Worm (Caenorhabditis elegans) whole organism, young adult: ENCODE results near the gene taf-13.
A peak's percentile ranks its signal among the peaks of the same experiment; 100 is the strongest.

Experiments
- B0261.1 ChIP-seq: sonication (generic microtip); optimal IDR thresholded peaks from 2 replicates; lab custom pipeline; 2016; ENCODE audit warnings: mild to moderate bottlenecking, missing genetic modification characterization, moderate library complexity, missing compliant biosample characterization
- B0336.3 ChIP-seq: fragments of 200-800 bp; sonication (Bioruptor generic); IDR thresholded peaks from 2 replicates; pipeline ENCODE4 v1.3.6; 2022; ENCODE audit warnings: missing genetic modification characterization, missing compliant biosample characterization
- Y56A3A.18 ChIP-seq: fragments of 200-800 bp; sonication (Bioruptor generic); IDR thresholded peaks from 2 replicates; pipeline ENCODE4 v1.3.6; 2022; ENCODE audit warnings: missing genetic modification reagents, missing genetic modification characterization, missing compliant biosample characterization
- atf-7 ChIP-seq: sonication (generic microtip); optimal IDR thresholded peaks from 2 replicates; lab custom pipeline; 2017; ENCODE audit warnings: mild to moderate bottlenecking, missing genetic modification characterization, missing compliant biosample characterization
- athp-1 ChIP-seq: sonication (generic microtip); optimal IDR thresholded peaks from 2 replicates; lab custom pipeline; 2017; ENCODE audit warnings: mild to moderate bottlenecking, missing genetic modification characterization, missing compliant biosample characterization
- attf-6 ChIP-seq: fragments of 200-800 bp; sonication (Bioruptor generic); IDR thresholded peaks from 2 replicates; pipeline ENCODE4 v1.3.6; 2022; ENCODE audit warnings: missing genetic modification reagents, missing genetic modification characterization, missing compliant biosample characterization
- cebp-2 ChIP-seq: fragments of 200-800 bp; sonication (Bioruptor generic); IDR thresholded peaks from 2 replicates; pipeline ENCODE4 v1.3.6; 2022; ENCODE audit warnings: missing genetic modification characterization, missing compliant biosample characterization
- ceh-40 ChIP-seq: fragments of 200-800 bp; sonication (Bioruptor generic); IDR thresholded peaks from 2 replicates; pipeline ENCODE4 v1.3.6; 2022; ENCODE audit warnings: missing genetic modification characterization, missing compliant biosample characterization
- ceh-91 ChIP-seq: fragments of 200-800 bp; sonication (Bioruptor generic); IDR thresholded peaks from 2 replicates; pipeline ENCODE4 v1.3.6; 2022; ENCODE audit warnings: missing genetic modification reagents, missing genetic modification characterization, missing compliant biosample characterization
- chd-7 ChIP-seq: sonication (generic microtip); optimal IDR thresholded peaks from 2 replicates; lab custom pipeline; 2016; ENCODE audit warnings: mild to moderate bottlenecking, missing genetic modification characterization, moderate library complexity, missing compliant biosample characterization
- dpff-1 ChIP-seq: sonication (generic microtip); optimal IDR thresholded peaks from 2 replicates; lab custom pipeline; 2017; ENCODE audit warnings: mild to moderate bottlenecking, missing genetic modification characterization, missing compliant biosample characterization
- dpl-1 ChIP-seq: fragments of 150-350 bp; optimal IDR thresholded peaks from 2 replicates; lab custom pipeline; 2014; ENCODE audit warnings: missing biosample characterization, missing genetic modification reagents, missing genetic modification characterization
- egrh-3 ChIP-seq: fragments of 200-800 bp; sonication (Bioruptor generic); IDR thresholded peaks from 2 replicates; pipeline ENCODE4 v1.3.6; 2022; ENCODE audit warnings: missing genetic modification reagents, missing genetic modification characterization, missing compliant biosample characterization
- him-1 ChIP-seq: sonication (generic microtip); optimal IDR thresholded peaks from 2 replicates; lab custom pipeline; 2016; ENCODE audit warnings: missing genotype, missing genetic modification reagents, missing genetic modification characterization, missing compliant biosample characterization
- hmg-1.2 ChIP-seq: fragments of 200-800 bp; sonication (Bioruptor generic); IDR thresholded peaks from 2 replicates; pipeline ENCODE4 v1.3.6; 2022; ENCODE audit warnings: missing genetic modification reagents, missing genetic modification characterization, missing compliant biosample characterization
- hsf-1 ChIP-seq: fragments of 200-800 bp; sonication (Bioruptor generic); IDR thresholded peaks from 2 replicates; pipeline ENCODE4 v1.3.6; 2022; ENCODE audit warnings: missing genetic modification reagents, missing genetic modification characterization, missing compliant biosample characterization
- lin-26 ChIP-seq: fragments of 200-800 bp; sonication (Bioruptor generic); IDR thresholded peaks from 2 replicates; pipeline ENCODE4 v1.3.6; 2022; ENCODE audit warnings: missing genetic modification reagents, missing genetic modification characterization, missing compliant biosample characterization
- madf-10 ChIP-seq: sonication (generic microtip); optimal IDR thresholded peaks from 2 replicates; lab custom pipeline; 2016; ENCODE audit warnings: mild to moderate bottlenecking, missing genetic modification characterization, missing compliant biosample characterization
- madf-6 ChIP-seq: fragments of 200-800 bp; sonication (Bioruptor generic); IDR thresholded peaks from 2 replicates; pipeline ENCODE4 v1.3.6; 2022; ENCODE audit warnings: missing genetic modification reagents, missing genetic modification characterization, missing compliant biosample characterization
- mxl-1 ChIP-seq: sonication (generic microtip); optimal IDR thresholded peaks from 2 replicates; lab custom pipeline; 2016; ENCODE audit warnings: missing genetic modification characterization, missing compliant biosample characterization
- nhr-120 ChIP-seq: fragments of 200-800 bp; sonication (Bioruptor generic); IDR thresholded peaks from 2 replicates; pipeline ENCODE4 v1.3.6; 2022; ENCODE audit warnings: missing genetic modification characterization, missing compliant biosample characterization
- nhr-179 ChIP-seq: sonication (generic microtip); optimal IDR thresholded peaks from 2 replicates; lab custom pipeline; 2016; ENCODE audit warnings: mild to moderate bottlenecking, missing genetic modification characterization, missing compliant biosample characterization
- nhr-27 ChIP-seq: fragments of 200-800 bp; sonication (Bioruptor generic); optimal IDR thresholded peaks from 2 replicates; lab custom pipeline; 2018; ENCODE audit warnings: mild to moderate bottlenecking, missing genetic modification characterization, moderate library complexity, missing compliant biosample characterization
- nhr-80 ChIP-seq: sonication (generic microtip); optimal IDR thresholded peaks from 2 replicates; lab custom pipeline; 2016; ENCODE audit warnings: missing genetic modification characterization, missing compliant biosample characterization
- rcor-1 ChIP-seq: fragments of 200-800 bp; sonication (Bioruptor generic); IDR thresholded peaks from 2 replicates; pipeline ENCODE4 v1.3.6; 2022; ENCODE audit warnings: missing genetic modification reagents, missing genetic modification characterization, missing compliant biosample characterization
- rpc-1 ChIP-seq, 2 experiments: fragments of 150-350 bp in 1 of 2; sonication (generic microtip) in 1 of 2; optimal IDR thresholded peaks; 2 replicates each; lab custom pipeline; 2014 to 2018; ENCODE audit warnings: missing biosample characterization in 1 of 2, missing genetic modification characterization in 1 of 2, missing genetic modification reagents in 1 of 2, missing genotype in 1 of 2
- sdz-38 ChIP-seq: sonication (generic microtip); optimal IDR thresholded peaks from 2 replicates; lab custom pipeline; 2016; ENCODE audit warnings: missing genotype, missing genetic modification characterization, missing compliant biosample characterization
- snpc-3.4 ChIP-seq: sonication (generic microtip); optimal IDR thresholded peaks from 2 replicates; lab custom pipeline; 2017; ENCODE audit warnings: missing genetic modification characterization, mild to moderate bottlenecking, missing compliant biosample characterization, antibody characterized with exemption, moderate library complexity, missing genotype, missing genetic modification reagents
- sptf-2 ChIP-seq: fragments of 200-800 bp; sonication (Bioruptor generic); optimal IDR thresholded peaks from 2 replicates; lab custom pipeline; 2018; ENCODE audit warnings: mild to moderate bottlenecking, missing genetic modification characterization, missing compliant biosample characterization
- tbp1 ChIP-seq: fragments of 200-800 bp; sonication (Bioruptor generic); optimal IDR thresholded peaks from 2 replicates; lab custom pipeline; 2018; ENCODE audit warnings: mild to moderate bottlenecking, missing genetic modification characterization, missing compliant biosample characterization
- tbx-9 ChIP-seq: sonication (generic microtip); optimal IDR thresholded peaks from 2 replicates; lab custom pipeline; 2016; ENCODE audit warnings: borderline replicate concordance, missing genetic modification characterization, inconsistent platforms, missing compliant biosample characterization
- zfh-2 ChIP-seq: fragments of 200-800 bp; sonication (Bioruptor generic); conservative IDR thresholded peaks from 2 replicates; pipeline ENCODE4 v1.3.6; 2022; ENCODE audit warnings: missing genetic modification reagents, missing genetic modification characterization, missing compliant biosample characterization
- ztf-25 ChIP-seq: fragments of 200-800 bp; sonication (Bioruptor generic); IDR thresholded peaks from 2 replicates; pipeline ENCODE4 v1.3.6; 2022; ENCODE audit warnings: missing genetic modification reagents, missing genetic modification characterization, missing compliant biosample characterization

taf-13 gene

ce11 chrII:10605512-10605911, at the start of gene taf-13:
TSS of gene taf-13 (minus strand) at chrII:10605612.
- TF ChIP-seq madf-6 (GFP tag; lab: Robert Waterston, UW), result no peak
- TF ChIP-seq him-1 (tag; lab: Kevin White, UChicago), result no peak

ce11 chrII:10654435-10654834, 49.0 kb upstream of the taf-13 start:
- TF ChIP-seq egrh-3 (GFP tag; lab: Robert Waterston, UW) (no peak), Y56A3A.18 (GFP tag; lab: Robert Waterston, UW) (no peak), tbp1 (GFP tag; lab: Kevin White, UChicago) (no peak), nhr-27 (tag; lab: Kevin White, UChicago) (no peak), chd-7 (no peak), tbx-9 (tag; lab: Kevin White, UChicago) (no peak), cebp-2 (no peak), ceh-40 (GFP tag; lab: Robert Waterston, UW) (no peak)

- no peak for TF ChIP-seq hsf-1 (GFP tag; lab: Robert Waterston, UW)
- no peak for TF ChIP-seq athp-1 (tag; lab: Kevin White, UChicago)
- TF ChIP-seq mxl-1 (tag; lab: Kevin White, UChicago), result no peak
- TF ChIP-seq hmg-1.2 (GFP tag; lab: Robert Waterston, UW), result no peak
- no peak for TF ChIP-seq sdz-38 (tag; lab: Kevin White, UChicago)
- TF ChIP-seq B0261.1 (tag; lab: Kevin White, UChicago), result no peak
- peak; percentile 72 for TF ChIP-seq nhr-80 (tag; lab: Kevin White, UChicago)
- no peak for TF ChIP-seq rpc-1 (optimal IDR thresholded peaks at IDR 0.05; lab: Kevin White, UChicago)
- TF ChIP-seq rpc-1 (tag; optimal IDR thresholded peaks at IDR 0.05; lab: Kevin White, UChicago), result no peak
- no peak for TF ChIP-seq madf-10 (tag; lab: Kevin White, UChicago)
These were observed 48.1 kb upstream of the taf-13 start for ce11 chrII:10653559-10653958.

- TF ChIP-seq zfh-2 (GFP tag; lab: Robert Waterston, UW) (peak; percentile 50), ztf-25 (GFP tag; lab: Robert Waterston, UW) (0 out of 2 replicates have a peak, but pooled peaks have one; percentile 22), B0336.3 (peak; percentile 38; the same call in 1 of the 2 replicates), nhr-179 (tag; lab: Kevin White, UChicago) (no peak), ceh-91 (GFP tag; lab: Robert Waterston, UW) (0 out of 2 replicates have a peak, but pooled peaks have one; percentile 23)
These were observed 46.7 kb upstream of the taf-13 start, which contains the start of gene nphp-1 for ce11 chrII:10652112-10652511. TSS of gene nphp-1 (minus strand) at chrII:10652256.

ce11 chrII:10646901-10647566, 41.6 kb upstream of the taf-13 start, which contains the start of gene M28.10:
TSS of gene M28.10 (plus strand) at chrII:10647516.
- no peak for TF ChIP-seq sptf-2 (GFP tag; lab: Kevin White, UChicago)
- TF ChIP-seq atf-7 (tag; lab: Kevin White, UChicago), result peak; percentile 24
- peak; percentile 45 for TF ChIP-seq nhr-80 (tag; lab: Kevin White, UChicago)
- TF ChIP-seq, all 124 proteins: peak for 2

- TF ChIP-seq snpc-3.4, result no peak
- no peak for TF ChIP-seq dpl-1 (GFP tag; lab: Kevin White, UChicago)
- TF ChIP-seq nhr-120 (GFP tag; lab: Robert Waterston, UW), result no peak
- TF ChIP-seq madf-6 (GFP tag; lab: Robert Waterston, UW), result no peak
- TF ChIP-seq dpff-1 (tag; lab: Kevin White, UChicago), result no peak
- no peak for TF ChIP-seq nhr-80 (tag; lab: Kevin White, UChicago)
- no peak for TF ChIP-seq zfh-2 (GFP tag; lab: Robert Waterston, UW)
- TF ChIP-seq egrh-3 (GFP tag; lab: Robert Waterston, UW), result no peak
- TF ChIP-seq athp-1 (tag; lab: Kevin White, UChicago), result no peak
- TF ChIP-seq nhr-27 (tag; lab: Kevin White, UChicago), result no peak
- no peak for TF ChIP-seq lin-26 (GFP tag; lab: Robert Waterston, UW)
- no peak for TF ChIP-seq attf-6 (GFP tag; lab: Robert Waterston, UW)
- TF ChIP-seq rcor-1 (GFP tag; lab: Robert Waterston, UW), result no peak
- no peak for TF ChIP-seq madf-10 (tag; lab: Kevin White, UChicago)
These were observed 38.0 kb upstream of the taf-13 start, which contains the start of gene M28.4 for ce11 chrII:10643403-10643802. TSS of gene M28.4 (plus strand) at chrII:10643703.
